Worm (Caenorhabditis elegans) whole organism, L4 larva: ENCODE data around the gene ZK1290.10.

Experiments used
- D1046.2 ChIP-seq: fragments of 200-800 bp; sonication (Bioruptor generic); IDR thresholded peaks from 2 replicates; pipeline ENCODE4 v1.3.6; 2022; ENCODE audit warnings: missing genetic modification characterization, missing compliant biosample characterization
- F10B5.3 ChIP-seq: sonication (generic microtip); optimal IDR thresholded peaks from 2 replicates; lab custom pipeline; 2016; ENCODE audit warnings: mild to moderate bottlenecking, missing genetic modification characterization, missing compliant biosample characterization
- ZK546.5 ChIP-seq, 2 experiments: sonication (generic microtip); optimal IDR thresholded peaks; 2 replicates each; lab custom pipeline; 2017; ENCODE audit warnings: missing biosample characterization in 2 of 2, missing genetic modification characterization in 2 of 2
- aha-1 ChIP-seq: fragments of 150-350 bp; peaks from one replicate; lab custom pipeline; 2014; ENCODE audit warnings: missing biosample characterization, missing genetic modification characterization
- arid-1 ChIP-seq: fragments of 200-800 bp; sonication (Bioruptor generic); conservative IDR thresholded peaks from 2 replicates; pipeline ENCODE4 v1.3.6; 2022; ENCODE audit warnings: missing genetic modification reagents, missing genetic modification characterization, missing compliant biosample characterization
- attf-4 ChIP-seq: sonication (generic microtip); optimal IDR thresholded peaks from 3 replicates; lab custom pipeline; 2017; ENCODE audit warnings: missing biosample characterization, missing genetic modification characterization
- ceh-20 ChIP-seq: fragments of 200-800 bp; sonication (Bioruptor generic); IDR thresholded peaks from 2 replicates; pipeline ENCODE4 v1.3.6; 2022; ENCODE audit warnings: missing genetic modification reagents, missing genetic modification characterization, missing compliant biosample characterization
- ces-1 ChIP-seq: fragments of 150-350 bp; sonication (generic microtip); optimal IDR thresholded peaks from 4 replicates; lab custom pipeline; 2014; ENCODE audit warnings: missing biosample characterization, missing genetic modification reagents, missing genetic modification characterization
- cey-2 ChIP-seq: sonication (generic microtip); optimal IDR thresholded peaks from 3 replicates; lab custom pipeline; 2017; ENCODE audit warnings: missing genetic modification characterization, mild to moderate bottlenecking, missing compliant biosample characterization, antibody characterized with exemption, borderline replicate concordance; ENCODE audit not compliant: insufficient read depth
- daf-16 ChIP-seq, 3 experiments: sonication (generic microtip); optimal IDR thresholded peaks; 2 replicates each; lab custom pipeline; 2016 to 2017; ENCODE audit warnings: missing genetic modification characterization in 3 of 3, missing genetic modification reagents in 3 of 3, mild to moderate bottlenecking in 2 of 3, missing compliant biosample characterization in 2 of 3, missing biosample characterization in 1 of 3, moderate library complexity in 1 of 3
- daf-8 ChIP-seq: fragments of 200-800 bp; sonication (Bioruptor generic); IDR thresholded peaks from 2 replicates; pipeline ENCODE4 v1.3.6; 2022; ENCODE audit warnings: missing genetic modification characterization, missing compliant biosample characterization
- dmd-6 ChIP-seq: fragments of 200-800 bp; sonication (Bioruptor generic); IDR thresholded peaks from 2 replicates; pipeline ENCODE4 v1.3.6; 2022; ENCODE audit warnings: missing genetic modification reagents, missing genetic modification characterization, missing compliant biosample characterization
- dmd-8 ChIP-seq: fragments of 200-800 bp; sonication (Bioruptor generic); IDR thresholded peaks from 2 replicates; pipeline ENCODE4 v1.3.6; 2022; ENCODE audit warnings: missing genetic modification characterization, missing compliant biosample characterization
- dmd-9 ChIP-seq: fragments of 200-800 bp; sonication (Bioruptor generic); IDR thresholded peaks from 2 replicates; pipeline ENCODE4 v1.3.6; 2022; ENCODE audit warnings: missing genetic modification reagents, missing genetic modification characterization, missing compliant biosample characterization
- dpl-1 ChIP-seq: fragments of 150-350 bp; optimal IDR thresholded peaks from 2 replicates; lab custom pipeline; 2014; ENCODE audit warnings: missing biosample characterization, missing genetic modification reagents, missing genetic modification characterization
- dve-1 ChIP-seq: sonication (generic microtip); optimal IDR thresholded peaks from 2 replicates; lab custom pipeline; 2017; ENCODE audit warnings: antibody characterized with exemption, mild to moderate bottlenecking, missing genetic modification characterization, missing compliant biosample characterization; ENCODE audit not compliant: insufficient read depth
- egl-43 ChIP-seq: fragments of 200-800 bp; sonication (Bioruptor generic); IDR thresholded peaks from 2 replicates; pipeline ENCODE4 v1.3.6; 2022; ENCODE audit warnings: missing genetic modification reagents, missing genetic modification characterization, missing compliant biosample characterization
- fkh-10 ChIP-seq: fragments of 150-350 bp; optimal IDR thresholded peaks from 2 replicates; lab custom pipeline; 2014; ENCODE audit warnings: missing biosample characterization, missing genetic modification reagents, missing genetic modification characterization
- fos-1 ChIP-seq: fragments of 150-350 bp; optimal IDR thresholded peaks from 2 replicates; lab custom pipeline; 2014; ENCODE audit warnings: missing biosample characterization, missing genetic modification characterization
- hlh-11 ChIP-seq: fragments of 200-800 bp; sonication (Bioruptor generic); optimal IDR thresholded peaks from 2 replicates; lab custom pipeline; 2018; ENCODE audit warnings: mild to moderate bottlenecking, missing genetic modification characterization, missing compliant biosample characterization
- hmg-1.1 ChIP-seq: fragments of 200-800 bp; sonication (Bioruptor generic); IDR thresholded peaks from 2 replicates; pipeline ENCODE4 v1.3.6; 2022; ENCODE audit warnings: missing genetic modification reagents, missing genetic modification characterization, missing compliant biosample characterization
- lim-7 ChIP-seq: fragments of 200-800 bp; sonication (Bioruptor generic); IDR thresholded peaks from 2 replicates; pipeline ENCODE4 v1.3.6; 2022; ENCODE audit warnings: missing genetic modification characterization, missing compliant biosample characterization
- lin-1 ChIP-seq: fragments of 200-800 bp; sonication (Bioruptor generic); IDR thresholded peaks from 2 replicates; pipeline ENCODE4 v1.3.6; 2022; ENCODE audit warnings: missing genetic modification reagents, missing genetic modification characterization, missing compliant biosample characterization
- lin-13 ChIP-seq: fragments of 150-350 bp; optimal IDR thresholded peaks from 2 replicates; lab custom pipeline; 2014; ENCODE audit warnings: missing biosample characterization, missing genetic modification reagents, missing genetic modification characterization
- lin-15B ChIP-seq: fragments of 150-350 bp; sonication (generic microtip); optimal IDR thresholded peaks from 3 replicates; lab custom pipeline; 2014; ENCODE audit warnings: missing biosample characterization, missing genetic modification characterization
- lin-38 ChIP-seq: fragments of 200-800 bp; sonication (Bioruptor generic); IDR thresholded peaks from 2 replicates; pipeline ENCODE4 v1.3.6; 2022; ENCODE audit warnings: missing genetic modification reagents, missing genetic modification characterization, missing compliant biosample characterization
- mep-1 ChIP-seq: fragments of 150-350 bp; sonication (generic microtip); optimal IDR thresholded peaks from 3 replicates; lab custom pipeline; 2014; ENCODE audit warnings: missing biosample characterization, missing genetic modification characterization
- mes-2 ChIP-seq: sonication (generic microtip); optimal IDR thresholded peaks from 2 replicates; lab custom pipeline; 2016; ENCODE audit warnings: missing genotype, mild to moderate bottlenecking, missing genetic modification characterization, missing compliant biosample characterization; ENCODE audit not compliant: poor library complexity, severe bottlenecking
- nhr-10 ChIP-seq: fragments of 150-350 bp; optimal IDR thresholded peaks from 2 replicates; lab custom pipeline; 2014; ENCODE audit warnings: missing biosample characterization, missing genetic modification characterization
- nhr-11 ChIP-seq: fragments of 150-350 bp; optimal IDR thresholded peaks from 2 replicates; lab custom pipeline; 2014; ENCODE audit warnings: missing biosample characterization, missing genetic modification characterization
- nhr-111 ChIP-seq: fragments of 200-800 bp; sonication (Bioruptor generic); optimal IDR thresholded peaks from 2 replicates; lab custom pipeline; 2018; ENCODE audit warnings: mild to moderate bottlenecking, missing genetic modification characterization, missing compliant biosample characterization
- nhr-237 ChIP-seq: sonication (generic microtip); optimal IDR thresholded peaks from 2 replicates; lab custom pipeline; 2017; ENCODE audit warnings: missing biosample characterization, missing genetic modification characterization
- nhr-6 ChIP-seq: fragments of 150-350 bp; optimal IDR thresholded peaks from 2 replicates; lab custom pipeline; 2014; ENCODE audit warnings: missing biosample characterization, missing genetic modification characterization
- rbr-2 ChIP-seq: sonication (generic microtip); optimal IDR thresholded peaks from 2 replicates; lab custom pipeline; 2016; ENCODE audit warnings: missing genotype, missing genetic modification characterization, missing compliant biosample characterization
- snpc-4 ChIP-seq: fragments of 150-350 bp; optimal IDR thresholded peaks from 2 replicates; lab custom pipeline; 2014; ENCODE audit warnings: missing biosample characterization, missing genetic modification characterization
- unc-62 ChIP-seq, 3 experiments: fragments of 150-350 bp in 1 of 3; sonication (generic microtip); optimal IDR thresholded peaks in 2 of 3; peaks in 1 of 3; 1 replicate in 1 of 3; 2 replicates in 2 of 3; lab custom pipeline; 2014 to 2017; ENCODE audit warnings: missing biosample characterization in 3 of 3, missing genetic modification characterization in 3 of 3, missing genetic modification reagents in 3 of 3, missing genotype in 1 of 3
- vab-7 ChIP-seq: fragments of 200-800 bp; sonication (Bioruptor generic); IDR thresholded peaks from 2 replicates; pipeline ENCODE4 v1.3.6; 2022; ENCODE audit warnings: missing genetic modification reagents, missing genetic modification characterization, missing compliant biosample characterization
- zip-2 ChIP-seq: fragments of 150-350 bp; optimal IDR thresholded peaks from 2 replicates; lab custom pipeline; 2014; ENCODE audit warnings: missing biosample characterization, missing genetic modification characterization

ZK1290.10 gene

ce11 chrII:7553806-7554205, at the start of gene ZK1290.10:
ZK1290.10 (minus strand) TSS chrII:7553906.
- TF ChIP-seq aha-1 (tag; lab: Kevin White, UChicago), result peak; percentile 19
- TF ChIP-seq hmg-1.1 (GFP tag; lab: Robert Waterston, UW), result no peak
- no peak for TF ChIP-seq snpc-4
- TF ChIP-seq hlh-11 (tag; lab: Kevin White, UChicago), result no peak
- TF ChIP-seq rbr-2, result no peak

ce11 chrII:7599357-7599756, 45.7 kb upstream of the ZK1290.10 start, which contains the start of gene npp-21:
npp-21 (plus strand) TSS chrII:7599657.
- no peak for TF ChIP-seq daf-8 (GFP tag; lab: Robert Waterston, UW)
- TF ChIP-seq nhr-237, result no peak
- no peak for TF ChIP-seq vab-7 (GFP tag; lab: Robert Waterston, UW)
- TF ChIP-seq mep-1 (tag; lab: Kevin White, UChicago), result no peak
- TF ChIP-seq hmg-1.1 (GFP tag; lab: Robert Waterston, UW), result no peak
- no peak for TF ChIP-seq aha-1 (tag; lab: Kevin White, UChicago)
- no peak for TF ChIP-seq fkh-10
- no peak for TF ChIP-seq dve-1 (tag; lab: Kevin White, UChicago)
- no peak for TF ChIP-seq nhr-111 (GFP tag; lab: Kevin White, UChicago)
- no peak for TF ChIP-seq lim-7
- TF ChIP-seq cey-2, result no peak
- TF ChIP-seq egl-43 (GFP tag; lab: Robert Waterston, UW), result no peak
- TF ChIP-seq hlh-11 (tag; lab: Kevin White, UChicago), result no peak
- no peak for TF ChIP-seq lin-13 (GFP tag; lab: Kevin White, UChicago)
- TF ChIP-seq lin-1 (GFP tag; lab: Robert Waterston, UW), result no peak

- TF ChIP-seq dpl-1 (GFP tag; lab: Kevin White, UChicago), result peak; percentile 30
- no peak for TF ChIP-seq attf-4 (tag; lab: Kevin White, UChicago)
- TF ChIP-seq mes-2 (tag; lab: Kevin White, UChicago), result peak; percentile 40
Measured at ce11 chrII:7598702-7599314, 45.1 kb upstream of the ZK1290.10 start, which contains the start of gene pgam-5. pgam-5 (minus strand) TSS chrII:7598752.

ce11 chrII:7594812-7595211, 41.1 kb upstream of the ZK1290.10 start, which contains the start of gene syd-1:
syd-1 (minus strand) TSS chrII:7594912.
- TF ChIP-seq nhr-6 (tag; lab: Kevin White, UChicago) (no peak), lin-38 (GFP tag; lab: Robert Waterston, UW) (no peak)
- TF ChIP-seq, all 104 proteins: peak for 0

- TF ChIP-seq dmd-8 (no peak), attf-4 (tag; lab: Kevin White, UChicago) (no peak), aha-1 (tag; lab: Kevin White, UChicago) (no peak), fkh-10 (peak; percentile 61), ces-1 (GFP tag; lab: Kevin White, UChicago) (peak; percentile 67)
Measured at ce11 chrII:7594262-7594661, 40.6 kb upstream of the ZK1290.10 start.

ce11 chrII:7593227-7593626, 39.5 kb upstream of the ZK1290.10 start:
- no peak for TF ChIP-seq ZK546.5 (tag; optimal IDR thresholded peaks at IDR 0.05; lab: Kevin White, UChicago)
- no peak for TF ChIP-seq cey-2
- TF ChIP-seq ceh-20 (GFP tag; lab: Robert Waterston, UW), result 0 out of 2 replicates have a peak, but pooled peaks have one; percentile 37
- 0 out of 2 replicates have a peak, but pooled peaks have one; percentile 12 for TF ChIP-seq dmd-6 (GFP tag; lab: Robert Waterston, UW)
- TF ChIP-seq rbr-2, result peak; percentile 49
- no peak for TF ChIP-seq nhr-10 (tag; lab: Kevin White, UChicago)
- TF ChIP-seq arid-1, result no peak
- TF ChIP-seq hmg-1.1 (GFP tag; lab: Robert Waterston, UW), result peak; percentile 62
- TF ChIP-seq aha-1 (tag; lab: Kevin White, UChicago), result peak; percentile 94
- TF ChIP-seq lin-1 (GFP tag; lab: Robert Waterston, UW), result no peak
- TF ChIP-seq D1046.2 (GFP tag; lab: Robert Waterston, UW), result no peak
- no peak for TF ChIP-seq fos-1 (tag; lab: Kevin White, UChicago)
- peak; percentile 87 for TF ChIP-seq fkh-10
- TF ChIP-seq unc-62 (GFP tag; optimal IDR thresholded peaks at IDR 0.05 in 1 of 2; lab: Kevin White, UChicago), result peak in 1 of 2 experiments; percentile 94
- no peak for TF ChIP-seq unc-62 (tag; optimal IDR thresholded peaks at IDR 0.05; lab: Kevin White, UChicago)
- TF ChIP-seq mes-2 (tag; lab: Kevin White, UChicago), result peak; percentile 3
- no peak for TF ChIP-seq zip-2
- TF ChIP-seq hlh-11 (tag; lab: Kevin White, UChicago), result no peak
- TF ChIP-seq nhr-11 (tag; lab: Kevin White, UChicago), result no peak
- no peak for TF ChIP-seq dmd-9 (GFP tag; lab: Robert Waterston, UW)
- TF ChIP-seq lin-15B (tag; lab: Kevin White, UChicago), result no peak
- no peak for TF ChIP-seq F10B5.3 (tag; lab: Kevin White, UChicago)
- TF ChIP-seq daf-16 (GFP tag; optimal IDR thresholded peaks at IDR 0.05; lab: Kevin White, UChicago), result no peak
- no peak for TF ChIP-seq daf-16 (tag; optimal IDR thresholded peaks at IDR 0.05; lab: Kevin White, UChicago)
